Fruit fly (Drosophila melanogaster) whole organism, embryonic: ENCODE results near the gene amos.

Experiments
- BtbVII ChIP-seq: fragments of 200-800 bp; sonication (Bioruptor generic); optimal IDR thresholded peaks from 3 replicates; lab custom pipeline; 2017; ENCODE audit warnings: missing biosample characterization, mild to moderate bottlenecking, missing genetic modification characterization
- CG10979 ChIP-seq: fragments of 200-800 bp; sonication (Bioruptor generic); optimal IDR thresholded peaks from 2 replicates; lab custom pipeline; 2018; ENCODE audit warnings: missing biosample characterization, mild to moderate bottlenecking, missing genetic modification characterization, moderate library complexity
- CG12071 ChIP-seq: fragments of 200-800 bp; sonication (Bioruptor generic); optimal IDR thresholded peaks from 3 replicates; lab custom pipeline; 2018; ENCODE audit warnings: missing biosample characterization, mild to moderate bottlenecking, missing genetic modification characterization
- CG12104 ChIP-seq: fragments of 200-800 bp; sonication (Bioruptor generic); optimal IDR thresholded peaks from 3 replicates; lab custom pipeline; 2016; ENCODE audit warnings: missing biosample characterization, missing genetic modification characterization
- CG12769 ChIP-seq: fragments of 200-800 bp; sonication (Bioruptor generic); optimal IDR thresholded peaks from 2 replicates; lab custom pipeline; 2019; ENCODE audit warnings: missing biosample characterization, mild to moderate bottlenecking, missing genetic modification characterization, moderate library complexity
- CG15696 ChIP-seq: fragments of 200-800 bp; sonication (Bioruptor generic); optimal IDR thresholded peaks from 2 replicates; lab custom pipeline; 2019; ENCODE audit warnings: missing biosample characterization, mild to moderate bottlenecking, missing genetic modification characterization, moderate library complexity
- CG1602 ChIP-seq: fragments of 200-800 bp; sonication (Bioruptor generic); optimal IDR thresholded peaks from 3 replicates; lab custom pipeline; 2016; ENCODE audit warnings: missing biosample characterization, missing genetic modification characterization
- CG16815 ChIP-seq: fragments of 200-800 bp; sonication (Bioruptor generic); optimal IDR thresholded peaks from 3 replicates; lab custom pipeline; 2017; ENCODE audit warnings: missing biosample characterization, mild to moderate bottlenecking, missing genetic modification characterization
- CG17385 ChIP-seq: fragments of 200-800 bp; sonication (Bioruptor generic); optimal IDR thresholded peaks from 3 replicates; lab custom pipeline; 2018; ENCODE audit warnings: missing biosample characterization, mild to moderate bottlenecking, missing genetic modification characterization
- CG18011 ChIP-seq: fragments of 200-800 bp; sonication (Bioruptor generic); optimal IDR thresholded peaks from 2 replicates; lab custom pipeline; 2017; ENCODE audit warnings: missing biosample characterization, missing genetic modification characterization, mild to moderate bottlenecking, moderate library complexity, missing genotype
- CG18764 ChIP-seq: fragments of 200-800 bp; sonication (Bioruptor generic); optimal IDR thresholded peaks from 3 replicates; lab custom pipeline; 2016; ENCODE audit warnings: missing biosample characterization, missing genetic modification characterization
- CG2120 ChIP-seq: fragments of 200-800 bp; sonication (Bioruptor generic); optimal IDR thresholded peaks from 3 replicates; lab custom pipeline; 2016; ENCODE audit warnings: missing biosample characterization, missing genetic modification characterization
- CG2129 ChIP-seq: fragments of 200-800 bp; sonication (Bioruptor generic); IDR thresholded peaks from 2 replicates; pipeline ENCODE4 v1.3.6; 2022; ENCODE audit warnings: missing biosample characterization, missing genetic modification characterization; ENCODE audit not compliant: partially characterized antibody
- CG32767 ChIP-seq: fragments of 200-800 bp; sonication (Bioruptor generic); IDR thresholded peaks from 2 replicates; pipeline ENCODE4 v1.3.6; 2022; ENCODE audit warnings: missing biosample characterization, missing genetic modification characterization
- CG33557 ChIP-seq: fragments of 200-800 bp; sonication (Bioruptor generic); optimal IDR thresholded peaks from 2 replicates; lab custom pipeline; 2019; ENCODE audit warnings: missing biosample characterization, mild to moderate bottlenecking, missing genetic modification characterization, moderate library complexity
- CG8478 ChIP-seq: fragments of >200 bp; optimal IDR thresholded peaks from 2 replicates; lab custom pipeline; 2018
- CG9215 ChIP-seq: fragments of 200-800 bp; sonication (Bioruptor generic); IDR thresholded peaks from 2 replicates; pipeline ENCODE4 v1.3.6; 2022; ENCODE audit warnings: missing biosample characterization, missing genetic modification characterization
- CG9727 ChIP-seq: fragments of 200-800 bp; sonication (Bioruptor generic); optimal IDR thresholded peaks from 3 replicates; lab custom pipeline; 2017; ENCODE audit warnings: missing biosample characterization, mild to moderate bottlenecking, missing genetic modification characterization
- CG9797 ChIP-seq: fragments of 200-800 bp; sonication (Bioruptor generic); optimal IDR thresholded peaks from 3 replicates; lab custom pipeline; 2018; ENCODE audit warnings: missing biosample characterization, mild to moderate bottlenecking, missing genetic modification characterization
- CG9932 ChIP-seq: fragments of 200-800 bp; sonication (Bioruptor generic); IDR thresholded peaks from 2 replicates; pipeline ENCODE4 v1.3.6; 2022; ENCODE audit warnings: missing biosample characterization, missing genetic modification characterization
- CTCF ChIP-seq: fragments of 200-800 bp; sonication (Bioruptor generic); optimal IDR thresholded peaks from 2 replicates; lab custom pipeline; 2017; ENCODE audit warnings: missing biosample characterization, mild to moderate bottlenecking, missing genetic modification characterization, moderate library complexity
- Dad ChIP-seq: fragments of 200-800 bp; sonication (Bioruptor generic); optimal IDR thresholded peaks from 3 replicates; lab custom pipeline; 2016; ENCODE audit warnings: missing biosample characterization, missing genetic modification characterization
- Doc3 ChIP-seq: fragments of 200-800 bp; sonication (Bioruptor generic); IDR thresholded peaks from 3 replicates; pipeline ENCODE4 v1.3.6; 2022; ENCODE audit warnings: missing biosample characterization, missing genetic modification characterization; ENCODE audit not compliant: partially characterized antibody
- Dref ChIP-seq: fragments of 200-800 bp; sonication (Bioruptor generic); IDR thresholded peaks from 2 replicates; pipeline ENCODE4 v1.3.6; 2022; ENCODE audit warnings: missing biosample characterization, missing genetic modification characterization
- Gug ChIP-seq: fragments of 200-800 bp; sonication (Bioruptor generic); IDR thresholded peaks from 4 replicates; pipeline ENCODE4 v1.3.6; 2022; ENCODE audit warnings: missing biosample characterization, missing genetic modification characterization
- Hand ChIP-seq: fragments of 200-800 bp; sonication (Bioruptor generic); optimal IDR thresholded peaks from 2 replicates; lab custom pipeline; 2017; ENCODE audit warnings: mild to moderate bottlenecking, missing biosample characterization, missing genetic modification reagents, missing genetic modification characterization
- Hsf ChIP-seq: fragments of 200-800 bp; sonication (Bioruptor generic); optimal IDR thresholded peaks from 3 replicates; lab custom pipeline; 2016; ENCODE audit warnings: missing biosample characterization, missing genetic modification characterization
- Meics ChIP-seq: fragments of 200-800 bp; sonication (Bioruptor generic); optimal IDR thresholded peaks from 2 replicates; lab custom pipeline; 2017; ENCODE audit warnings: missing biosample characterization, mild to moderate bottlenecking, missing genetic modification characterization
- Nf-YC ChIP-seq: fragments of 200-800 bp; optimal IDR thresholded peaks from 3 replicates; lab custom pipeline; 2019; ENCODE audit warnings: missing biosample characterization, mild to moderate bottlenecking, missing genetic modification characterization, moderate library complexity
- Poxn ChIP-seq: fragments of 200-800 bp; sonication (Bioruptor generic); IDR thresholded peaks from 2 replicates; pipeline ENCODE4 v1.3.6; 2022; ENCODE audit warnings: missing biosample characterization, missing genetic modification characterization
- Ravus ChIP-seq: fragments of 200-800 bp; sonication (Bioruptor generic); IDR thresholded peaks from 2 replicates; pipeline ENCODE4 v1.3.6; 2022; ENCODE audit warnings: missing biosample characterization, missing genetic modification characterization
- Rx ChIP-seq: fragments of 200-800 bp; sonication (Bioruptor generic); IDR thresholded peaks from 2 replicates; pipeline ENCODE4 v1.3.6; 2022; ENCODE audit warnings: missing biosample characterization, missing genetic modification characterization
- Six4 ChIP-seq: fragments of 200-800 bp; sonication (Bioruptor generic); optimal IDR thresholded peaks from 2 replicates; lab custom pipeline; 2016; ENCODE audit warnings: missing biosample characterization, missing genetic modification characterization
- Sry-δ ChIP-seq: fragments of 200-800 bp; sonication (Bioruptor generic); optimal IDR thresholded peaks from 2 replicates; lab custom pipeline; 2016; ENCODE audit warnings: missing biosample characterization, missing genetic modification characterization
- ap ChIP-seq: fragments of 200-800 bp; sonication (Bioruptor generic); IDR thresholded peaks from 2 replicates; pipeline ENCODE4 v1.3.6; 2022; ENCODE audit warnings: missing biosample characterization, missing genetic modification characterization
- crc ChIP-seq: fragments of 200-800 bp; sonication (Bioruptor generic); optimal IDR thresholded peaks from 2 replicates; lab custom pipeline; 2016; ENCODE audit warnings: missing biosample characterization, missing genetic modification characterization
- fru ChIP-seq: fragments of >200 bp; optimal IDR thresholded peaks from 2 replicates; lab custom pipeline; 2017
- gcm2 ChIP-seq: fragments of 200-800 bp; sonication (Bioruptor generic); optimal IDR thresholded peaks from 2 replicates; lab custom pipeline; 2016; ENCODE audit warnings: missing biosample characterization, missing genetic modification characterization
- gem ChIP-seq: fragments of 200-800 bp; sonication (Bioruptor generic); optimal IDR thresholded peaks from 2 replicates; lab custom pipeline; 2019; ENCODE audit warnings: missing biosample characterization, mild to moderate bottlenecking, missing genetic modification characterization, moderate library complexity
- gsb-n ChIP-seq: fragments of 200-800 bp; sonication (Bioruptor generic); optimal IDR thresholded peaks from 3 replicates; lab custom pipeline; 2018; ENCODE audit warnings: missing biosample characterization, mild to moderate bottlenecking, missing genetic modification characterization
- kni ChIP-seq: fragments of 200-800 bp; sonication (Bioruptor generic); optimal IDR thresholded peaks from 3 replicates; lab custom pipeline; 2017; ENCODE audit warnings: mild to moderate bottlenecking, missing biosample characterization, missing genetic modification reagents, missing genetic modification characterization
- nom ChIP-seq: fragments of 200-800 bp; sonication (Bioruptor generic); optimal IDR thresholded peaks from 2 replicates; lab custom pipeline; 2017; ENCODE audit warnings: missing biosample characterization, missing genetic modification characterization, mild to moderate bottlenecking, moderate library complexity, missing genetic modification reagents
- rib ChIP-seq: fragments of 200-800 bp; sonication (Bioruptor generic); IDR thresholded peaks from 2 replicates; pipeline ENCODE4 v1.3.6; 2022; ENCODE audit warnings: missing biosample characterization, missing genetic modification characterization
- sd ChIP-seq: fragments of 200-800 bp; sonication (Bioruptor generic); optimal IDR thresholded peaks from 3 replicates; lab custom pipeline; 2018; ENCODE audit warnings: missing biosample characterization, mild to moderate bottlenecking, missing genetic modification characterization, moderate library complexity
- slp2 ChIP-seq: fragments of 200-800 bp; sonication (Bioruptor generic); optimal IDR thresholded peaks from 2 replicates; lab custom pipeline; 2016; ENCODE audit warnings: missing biosample characterization, missing genetic modification characterization
- sob ChIP-seq: fragments of 200-800 bp; sonication (Bioruptor generic); IDR thresholded peaks from 2 replicates; pipeline ENCODE4 v1.3.6; 2022; ENCODE audit warnings: missing biosample characterization, missing genetic modification characterization
- stwl ChIP-seq: fragments of 200-800 bp; sonication (Bioruptor generic); optimal IDR thresholded peaks from 3 replicates; lab custom pipeline; 2018; ENCODE audit warnings: missing biosample characterization, mild to moderate bottlenecking, missing genetic modification characterization, moderate library complexity
- twi ChIP-seq: fragments of 200-800 bp; optimal IDR thresholded peaks from 2 replicates; lab custom pipeline; 2019; ENCODE audit warnings: missing biosample characterization, mild to moderate bottlenecking, missing genetic modification characterization, moderate library complexity
- vvl ChIP-seq: fragments of 200-800 bp; sonication (Bioruptor generic); IDR thresholded peaks from 2 replicates; pipeline ENCODE4 v1.3.6; 2022; ENCODE audit warnings: missing biosample characterization, missing genetic modification characterization
- wek ChIP-seq: fragments of 200-800 bp; sonication (Bioruptor generic); optimal IDR thresholded peaks from 3 replicates; lab custom pipeline; 2018; ENCODE audit warnings: missing biosample characterization, mild to moderate bottlenecking, missing genetic modification characterization, moderate library complexity
- z ChIP-seq: fragments of 200-800 bp; sonication (Bioruptor generic); IDR thresholded peaks from 3 replicates; pipeline ENCODE4 v1.3.6; 2022; ENCODE audit warnings: missing biosample characterization, missing genetic modification characterization
- zen ChIP-seq: fragments of 200-800 bp; sonication (Bioruptor generic); optimal IDR thresholded peaks from 3 replicates; lab custom pipeline; 2018; ENCODE audit warnings: missing biosample characterization, mild to moderate bottlenecking, missing genetic modification characterization, moderate library complexity

The amos gene

dm6 chr2L:18557965-18558537, 38.7 kb downstream of the amos start (continued):
- TF ChIP-seq CG10979 (tag; lab: Kevin White, UChicago) (peak; percentile 72), stwl (tag; lab: Kevin White, UChicago) (no peak), Dref (GFP tag; lab: Robert Waterston, UW) (no peak), rib (peak; percentile 67; the same call in 1 of the 2 replicates), Ravus (GFP tag; lab: Robert Waterston, UW) (peak; percentile 68), gsb-n (tag; lab: Kevin White, UChicago) (peak; percentile 48), kni (GFP tag; lab: Kevin White, UChicago) (no peak), CG9797 (no peak), BtbVII (GFP tag; lab: Kevin White, UChicago) (peak; percentile 76), Sry-δ (no peak), Hsf (peak; percentile 13), Nf-YC (tag; lab: Kevin White, UChicago) (peak; percentile 48), CG33557 (GFP tag; lab: Kevin White, UChicago) (no peak), Hand (peak; percentile 61), CG9932 (peak; percentile 86), wek (GFP tag; lab: Kevin White, UChicago) (no peak), CG1602 (GFP tag; lab: Kevin White, UChicago) (peak; percentile 53), CG12769 (tag; lab: Kevin White, UChicago) (peak; percentile 64), CG15696 (peak; percentile 35), Poxn (GFP tag; lab: Robert Waterston, UW) (no peak), crc (peak; percentile 7), CG17385 (GFP tag; lab: Kevin White, UChicago) (peak; percentile 65), Dad (GFP tag; lab: Kevin White, UChicago) (no peak), CG2129 (GFP tag; lab: Robert Waterston, UW) (no peak), sd (tag; lab: Kevin White, UChicago) (peak; percentile 96), CG12104 (GFP tag; lab: Kevin White, UChicago) (peak; percentile 58), Doc3 (GFP tag; lab: Robert Waterston, UW) (no peak), CG8478 (no peak), CTCF (GFP tag; lab: Kevin White, UChicago) (no peak), nom (GFP tag; lab: Kevin White, UChicago) (peak; percentile 6), zen (tag; lab: Kevin White, UChicago) (no peak), CG12071 (peak; percentile 12), twi (no peak), Six4 (GFP tag; lab: Kevin White, UChicago) (peak; percentile 65), z (GFP tag; lab: Robert Waterston, UW) (0 out of 3 replicates have a peak, but pooled peaks have one; percentile 25), Rx (GFP tag; lab: Robert Waterston, UW) (no peak), CG9727 (GFP tag; lab: Kevin White, UChicago) (peak; percentile 75), Gug (GFP tag; lab: Robert Waterston, UW) (no peak), gem (tag; lab: Kevin White, UChicago) (peak; percentile 88), fru (lab: Kevin White, UChicago) (no peak), ap (GFP tag; lab: Robert Waterston, UW) (peak; percentile 82), CG9215 (GFP tag; lab: Robert Waterston, UW) (no peak; the same call in none of the 2 replicates), CG16815 (GFP tag; lab: Kevin White, UChicago) (peak; percentile 22), CG2120 (GFP tag; lab: Kevin White, UChicago) (peak; percentile 76), vvl (GFP tag; lab: Robert Waterston, UW) (peak; percentile 84), gcm2 (GFP tag; lab: Kevin White, UChicago) (no peak), CG18011 (GFP tag; lab: Kevin White, UChicago) (peak; percentile 48), Meics (peak; percentile 81), sob (GFP tag; lab: Robert Waterston, UW) (peak; percentile 84), CG32767 (GFP tag; lab: Robert Waterston, UW) (peak; percentile 66), slp2 (GFP tag; lab: Kevin White, UChicago) (no peak), CG18764 (GFP tag; lab: Kevin White, UChicago) (peak; percentile 25)
